Worm (Caenorhabditis elegans): ENCODE data around the gene tag-325.
A peak's percentile ranks its signal among the peaks of the same experiment; 100 is the strongest.

Gene tag-325

ce11 chrIII:4796039-4796438 is 597 bp upstream of the tag-325 start:
- TF ChIP-seq unc-39 (tag; optimal IDR thresholded peaks at IDR 0.05) (no peak), tbx-2 (tag; optimal IDR thresholded peaks at IDR 0.05) (no peak), eor-1 (tag; optimal IDR thresholded peaks at IDR 0.05) (no peak), nhr-76 (tag; optimal IDR thresholded peaks at IDR 0.05) (no peak), pqm-1 (tag; optimal IDR thresholded peaks at IDR 0.05) (peak; percentile 74), sea-2 (GFP tag; optimal IDR thresholded peaks at IDR 0.05) (no peak), unc-62 (GFP tag; optimal IDR thresholded peaks at IDR 0.05) (no peak), aly-2 (tag; optimal IDR thresholded peaks at IDR 0.05) (no peak), egl-5 (tag; optimal IDR thresholded peaks at IDR 0.05) (no peak), nhr-25 (tag; optimal IDR thresholded peaks at IDR 0.05) (peak; percentile 65), ztf-11 (tag; optimal IDR thresholded peaks at IDR 0.05) (no peak), lin-39 (tag; optimal IDR thresholded peaks at IDR 0.05) (peak; percentile 22), pha-4 (tag; optimal IDR thresholded peaks at IDR 0.05) (peak; percentile 90), nhr-77 (tag; optimal IDR thresholded peaks at IDR 0.05) (peak; percentile 66), lsy-12 (tag; optimal IDR thresholded peaks at IDR 0.05) (peak; percentile 61), R02D3.7 (tag; optimal IDR thresholded peaks at IDR 0.05) (peak; percentile 42), ceh-16 (tag; optimal IDR thresholded peaks at IDR 0.05) (no peak), nfya-1 (tag; optimal IDR thresholded peaks at IDR 0.05; ENCODE audit: insufficient read depth) (peak; percentile 85), ceh-28 (tag; optimal IDR thresholded peaks at IDR 0.05) (peak; percentile 73), fkh-10 (GFP tag; optimal IDR thresholded peaks at IDR 0.05) (no peak), nhr-23 (tag; optimal IDR thresholded peaks at IDR 0.05) (peak; percentile 70), nhr-12 (tag; optimal IDR thresholded peaks at IDR 0.05) (no peak), nhr-237 (tag; optimal IDR thresholded peaks at IDR 0.05) (no peak), mdl-1 (tag; optimal IDR thresholded peaks at IDR 0.05) (no peak), hmg-11 (tag; optimal IDR thresholded peaks at IDR 0.05) (peak; percentile 66), ZK546.5 (tag; optimal IDR thresholded peaks at IDR 0.05) (no peak), snpc-4 (tag; optimal IDR thresholded peaks at IDR 0.05) (peak; percentile 82), nhr-28 (tag; optimal IDR thresholded peaks at IDR 0.05) (no peak), ama-1 (optimal IDR thresholded peaks at IDR 0.05) (peak; percentile 59), elt-3 (tag; optimal IDR thresholded peaks at IDR 0.05) (peak in 2 of 3 experiments; percentile 8 to 45), elt-1 (tag; optimal IDR thresholded peaks at IDR 0.05) (no peak), zag-1 (tag; optimal IDR thresholded peaks at IDR 0.05) (no peak), nhr-43 (tag; optimal IDR thresholded peaks at IDR 0.05; ENCODE audit: poor library complexity, severe bottlenecking) (peak; percentile 45), skn-1 (tag; optimal IDR thresholded peaks at IDR 0.05) (peak; percentile 62), fkh-2 (tag; optimal IDR thresholded peaks at IDR 0.05) (no peak), egl-27 (tag; optimal IDR thresholded peaks at IDR 0.05) (no peak), ceh-82 (tag; optimal IDR thresholded peaks at IDR 0.05) (no peak), jun-1 (tag; optimal IDR thresholded peaks at IDR 0.05) (peak; percentile 96), fos-1 (tag; optimal IDR thresholded peaks at IDR 0.05) (peak; percentile 99), ceh-9 (tag; optimal IDR thresholded peaks at IDR 0.05) (no peak), elt-2 (tag; optimal IDR thresholded peaks at IDR 0.05) (peak; percentile 58), nhr-11 (tag; optimal IDR thresholded peaks at IDR 0.05) (no peak), ztf-4 (tag; optimal IDR thresholded peaks at IDR 0.05) (no peak), nhr-67 (tag; optimal IDR thresholded peaks at IDR 0.05) (no peak), daf-12 (tag; optimal IDR thresholded peaks at IDR 0.05) (no peak), lin-15B (tag; optimal IDR thresholded peaks at IDR 0.05) (peak; percentile 66), mml-1 (tag; optimal IDR thresholded peaks at IDR 0.05) (no peak)

ce11 chrIII:4802707-4803106 is 6.1 kb downstream of the tag-325 start, which contains the start of gene metl-5:
metl-5 (plus strand) TSS chrIII:4803007.
- TF ChIP-seq snpc-4 (tag; optimal IDR thresholded peaks at IDR 0.05) (no peak), nhr-43 (tag; optimal IDR thresholded peaks at IDR 0.05; ENCODE audit: poor library complexity, severe bottlenecking) (no peak), elt-2 (tag; optimal IDR thresholded peaks at IDR 0.05) (no peak), aly-2 (tag; optimal IDR thresholded peaks at IDR 0.05) (no peak), pha-4 (tag; optimal IDR thresholded peaks at IDR 0.05) (no peak), R02D3.7 (tag; optimal IDR thresholded peaks at IDR 0.05) (no peak), lin-15B (tag; optimal IDR thresholded peaks at IDR 0.05) (no peak), daf-12 (tag; optimal IDR thresholded peaks at IDR 0.05) (no peak)

All from whole organism, L3 larva.